Comparison of ENCODE assay signal across 1 fruit fly cellular context in the genomic region with DNA sequence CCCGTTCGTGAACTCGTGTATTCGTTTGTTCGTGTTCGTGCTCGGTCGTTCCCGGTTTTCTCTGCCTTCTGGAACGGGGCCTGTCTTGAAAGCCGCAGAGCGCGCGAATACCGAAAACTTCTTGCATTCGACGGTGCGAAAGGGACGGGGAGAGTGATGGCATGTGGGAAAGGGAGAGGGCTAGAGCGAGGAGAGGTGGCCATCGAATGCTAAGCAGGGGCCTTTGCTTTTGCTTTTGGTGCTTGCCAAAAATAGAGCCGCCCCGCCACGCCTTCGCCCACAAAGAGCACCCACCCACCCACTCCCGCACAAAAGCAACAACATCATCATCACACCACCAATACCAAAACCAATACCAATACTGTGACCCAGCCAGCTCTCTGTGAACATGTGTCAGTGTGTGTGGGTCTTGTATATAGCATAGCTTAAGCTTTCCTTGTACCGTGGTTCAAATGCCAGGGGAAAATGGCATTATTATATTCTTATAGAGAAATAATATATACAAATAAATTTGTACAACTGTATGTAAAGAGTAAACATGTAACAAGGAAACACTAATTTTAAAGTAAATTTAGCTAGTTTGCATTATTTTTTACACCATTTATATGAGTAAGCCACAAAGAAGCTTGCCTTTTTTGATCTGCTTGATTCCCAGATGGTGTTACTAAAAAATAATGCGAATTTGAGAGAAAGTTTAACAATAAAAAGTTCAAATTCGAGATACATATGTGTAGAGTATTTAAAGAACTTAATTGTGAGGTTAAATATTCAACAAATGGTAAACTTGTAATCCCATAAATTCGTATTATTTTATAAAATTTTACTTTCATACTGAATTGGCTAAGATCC.
TF ChIP-seq lines count a peak whose summit lies in the region.

A gene (minus strand): TSS at position 20 of the 849 bp plus-strand sequence.

TF ChIP-seq in whole organism, embryonic, 481 proteins besides CTCF, POLR2A, EP300 and RAD21 (continued from another document and continues in another):
- TF ChIP-seq jigr1 (GFP tag; IDR thresholded peaks at IDR 0.05; lab: Robert Waterston, UW) (0 out of 3 replicates have a peak, but pooled peaks have one; percentile 13), wek (GFP tag; optimal IDR thresholded peaks at IDR 0.05; lab: Kevin White, UChicago) (no peak), chif (GFP tag; optimal IDR thresholded peaks at IDR 0.05; lab: Kevin White, UChicago) (peak; percentile 19 to 75), lab (GFP tag; optimal IDR thresholded peaks at IDR 0.05; lab: Kevin White, UChicago) (peak; percentile 55), luna (GFP tag; optimal IDR thresholded peaks at IDR 0.05; lab: Kevin White, UChicago) (no peak), sna (GFP tag; IDR thresholded peaks at IDR 0.05; lab: Robert Waterston, UW; ENCODE audit: partially characterized antibody) (no peak), CG7372 (GFP tag; IDR thresholded peaks at IDR 0.05; lab: Robert Waterston, UW) (peak; percentile 27; the same call in 1 of the 2 replicates), CG14014 (GFP tag; IDR thresholded peaks at IDR 0.05; lab: Robert Waterston, UW) (0 out of 2 replicates have a peak, but pooled peaks have one; percentile 6), bbx (GFP tag; IDR thresholded peaks at IDR 0.05; lab: Robert Waterston, UW; ENCODE audit: partially characterized antibody) (peak; percentile 49), tap (tag; optimal IDR thresholded peaks at IDR 0.05; lab: Kevin White, UChicago) (peak; percentile 39), slbo (GFP tag; IDR thresholded peaks at IDR 0.05; lab: Robert Waterston, UW) (peak; percentile 50), Nf-YC (tag; optimal IDR thresholded peaks at IDR 0.05; lab: Kevin White, UChicago) (peak; percentile 71), NC2α (GFP tag; optimal IDR thresholded peaks at IDR 0.05; lab: Kevin White, UChicago) (no peak), pzg (GFP tag; optimal IDR thresholded peaks at IDR 0.05; lab: Kevin White, UChicago) (no peak), CG7556 (GFP tag; optimal IDR thresholded peaks at IDR 0.05; lab: Kevin White, UChicago) (peak; percentile 96), CG10959 (GFP tag; IDR thresholded peaks at IDR 0.05; lab: Robert Waterston, UW) (no peak), Hr39 (optimal IDR thresholded peaks at IDR 0.05; lab: Kevin White, UChicago) (no peak), crp (GFP tag; optimal IDR thresholded peaks at IDR 0.05; lab: Kevin White, UChicago) (peak in 1 of 2 experiments; percentile 39), CG17359 (tag; optimal IDR thresholded peaks at IDR 0.05; lab: Kevin White, UChicago) (peak; percentile 70), HLH54F (GFP tag; optimal IDR thresholded peaks at IDR 0.05; lab: Kevin White, UChicago) (peak; percentile 60), Jarid2 (GFP tag; optimal IDR thresholded peaks at IDR 0.05; lab: Kevin White, UChicago) (peak; percentile 55), CG14965 (GFP tag; optimal IDR thresholded peaks at IDR 0.05; lab: Kevin White, UChicago; ENCODE audit: borderline replicate concordance) (no peak), HHEX (GFP tag; optimal IDR thresholded peaks at IDR 0.05; lab: Kevin White, UChicago) (peak; percentile 77), Dbx (GFP tag; IDR thresholded peaks at IDR 0.05; lab: Robert Waterston, UW) (peak; percentile 22; the same call in 1 of the 3 replicates), CG2199 (GFP tag; IDR thresholded peaks at IDR 0.05; lab: Robert Waterston, UW) (no peak), az2 (GFP tag; optimal IDR thresholded peaks at IDR 0.05; lab: Kevin White, UChicago) (peak; percentile 86), CG7357 (GFP tag; IDR thresholded peaks at IDR 0.05; lab: Robert Waterston, UW) (peak; percentile 53; the same call in 2 of the 3 replicates), Neu2 (GFP tag; optimal IDR thresholded peaks at IDR 0.05; lab: Kevin White, UChicago; ENCODE audit: borderline replicate concordance) (no peak), twi (tag; optimal IDR thresholded peaks at IDR 0.05; lab: Kevin White, UChicago) (peak; percentile 71), CG13287 (GFP tag; IDR thresholded peaks at IDR 0.05; lab: Robert Waterston, UW; ENCODE audit: partially characterized antibody) (no peak), ewg (GFP tag; optimal IDR thresholded peaks at IDR 0.05; lab: Kevin White, UChicago) (peak; percentile 61), bab2 (GFP tag; optimal IDR thresholded peaks at IDR 0.05; lab: Kevin White, UChicago) (peak; percentile 63), CG12219 (GFP tag; optimal IDR thresholded peaks at IDR 0.05; lab: Kevin White, UChicago) (peak; percentile 23), cas (GFP tag; IDR thresholded peaks at IDR 0.05; lab: Robert Waterston, UW) (no peak), fu2 (GFP tag; optimal IDR thresholded peaks at IDR 0.05; lab: Kevin White, UChicago) (peak; percentile 12), knrl (GFP tag; IDR thresholded peaks at IDR 0.05; lab: Robert Waterston, UW; ENCODE audit: partially characterized antibody) (no peak), seq (GFP tag; IDR thresholded peaks at IDR 0.05; lab: Robert Waterston, UW) (no peak), peb (GFP tag; IDR thresholded peaks at IDR 0.05; lab: Robert Waterston, UW) (0 out of 2 replicates have a peak, but pooled peaks have one; percentile 9), BtbVII (GFP tag; optimal IDR thresholded peaks at IDR 0.05; lab: Kevin White, UChicago) (peak; percentile 78), nom (GFP tag; optimal IDR thresholded peaks at IDR 0.05; lab: Kevin White, UChicago) (no peak), stc (GFP tag; IDR thresholded peaks at IDR 0.05; lab: Robert Waterston, UW) (no peak), maf-S (GFP tag; optimal IDR thresholded peaks at IDR 0.05; lab: Kevin White, UChicago) (no peak), CG3995 (GFP tag; optimal IDR thresholded peaks at IDR 0.05; lab: Kevin White, UChicago) (peak; percentile 34), tna (GFP tag; IDR thresholded peaks at IDR 0.05; lab: Robert Waterston, UW; ENCODE audit: partially characterized antibody) (no peak), CG15479 (GFP tag; optimal IDR thresholded peaks at IDR 0.05; lab: Kevin White, UChicago) (no peak), CG32772 (GFP tag; IDR thresholded peaks at IDR 0.05; lab: Robert Waterston, UW) (0 out of 2 replicates have a peak, but pooled peaks have one; percentile 44), cg (GFP tag; optimal IDR thresholded peaks at IDR 0.05; lab: Kevin White, UChicago) (peak; percentile 75), Atf6 (GFP tag; IDR thresholded peaks at IDR 0.05; lab: Robert Waterston, UW) (no peak), psq (GFP tag; optimal IDR thresholded peaks at IDR 0.05; lab: Kevin White, UChicago) (no peak), scrt (GFP tag; optimal IDR thresholded peaks at IDR 0.05; lab: Kevin White, UChicago) (peak; percentile 17), CG5953 (GFP tag; IDR thresholded peaks at IDR 0.05; lab: Robert Waterston, UW) (0 out of 2 replicates have a peak, but pooled peaks have one; percentile 9), pfk (GFP tag; optimal IDR thresholded peaks at IDR 0.05; lab: Kevin White, UChicago) (no peak), HLHmδ (GFP tag; optimal IDR thresholded peaks at IDR 0.05; lab: Kevin White, UChicago) (no peak), CG7928 (GFP tag; optimal IDR thresholded peaks at IDR 0.05; lab: Kevin White, UChicago) (peak; percentile 45), D (optimal IDR thresholded peaks at IDR 0.05; lab: Kevin White, UChicago) (no peak), D (GFP tag; optimal IDR thresholded peaks at IDR 0.05; lab: Kevin White, UChicago) (peak; percentile 92), Dad (GFP tag; optimal IDR thresholded peaks at IDR 0.05; lab: Kevin White, UChicago) (peak; percentile 24), Lhr (GFP tag; optimal IDR thresholded peaks at IDR 0.05; lab: Kevin White, UChicago) (peak; percentile 39), Hsf (GFP tag; optimal IDR thresholded peaks at IDR 0.05; lab: Kevin White, UChicago) (peak; percentile 74), chn (GFP tag; optimal IDR thresholded peaks at IDR 0.05; lab: Kevin White, UChicago) (peak; percentile 55), al (GFP tag; IDR thresholded peaks at IDR 0.05; lab: Robert Waterston, UW) (0 out of 2 replicates have a peak, but pooled peaks have one; percentile 24), btn (GFP tag; optimal IDR thresholded peaks at IDR 0.05; lab: Kevin White, UChicago) (no peak), Pdp1 (GFP tag; optimal IDR thresholded peaks at IDR 0.05; lab: Kevin White, UChicago) (peak; percentile 34 to 72), CG8944 (GFP tag; optimal IDR thresholded peaks at IDR 0.05; lab: Kevin White, UChicago) (no peak), tin (GFP tag; optimal IDR thresholded peaks at IDR 0.05; lab: Kevin White, UChicago) (peak; percentile 77), ara (GFP tag; IDR thresholded peaks at IDR 0.05; lab: Robert Waterston, UW) (peak; percentile 24; the same call in 1 of the 2 replicates), hth (optimal IDR thresholded peaks at IDR 0.05; lab: Kevin White, UChicago) (no peak), CG2712 (tag; optimal IDR thresholded peaks at IDR 0.05; lab: Kevin White, UChicago) (peak; percentile 81), CG2202 (tag; optimal IDR thresholded peaks at IDR 0.05; lab: Kevin White, UChicago) (peak; percentile 70), CG13424 (tag; optimal IDR thresholded peaks at IDR 0.05; lab: Kevin White, UChicago) (peak; percentile 84), ase (GFP tag; IDR thresholded peaks at IDR 0.05; lab: Robert Waterston, UW) (peak; percentile 16; the same call in 2 of the 3 replicates), CG2129 (GFP tag; IDR thresholded peaks at IDR 0.05; lab: Robert Waterston, UW; ENCODE audit: partially characterized antibody) (no peak), gcm (GFP tag; optimal IDR thresholded peaks at IDR 0.05; lab: Kevin White, UChicago) (peak; percentile 36), H15 (GFP tag; IDR thresholded peaks at IDR 0.05; lab: Robert Waterston, UW) (no peak; the same call in 1 of the 3 replicates), mld (GFP tag; IDR thresholded peaks at IDR 0.05; lab: Robert Waterston, UW; ENCODE audit: partially characterized antibody) (no peak), ci (GFP tag; IDR thresholded peaks at IDR 0.05; lab: Robert Waterston, UW) (no peak; the same call in 2 of the 3 replicates), CG3065 (GFP tag; optimal IDR thresholded peaks at IDR 0.05; lab: Kevin White, UChicago) (peak; percentile 17), CG3163 (GFP tag; optimal IDR thresholded peaks at IDR 0.05; lab: Kevin White, UChicago) (no peak), mam (GFP tag; optimal IDR thresholded peaks at IDR 0.05; lab: Kevin White, UChicago) (peak; percentile 50), ato (GFP tag; IDR thresholded peaks at IDR 0.05; lab: Robert Waterston, UW; ENCODE audit: partially characterized antibody) (no peak), rib (GFP tag; IDR thresholded peaks at IDR 0.05; lab: Robert Waterston, UW) (peak; percentile 60; the same call in 1 of the 2 replicates), Blimp-1 (GFP tag; optimal IDR thresholded peaks at IDR 0.05; lab: Kevin White, UChicago) (peak; percentile 68), gce (GFP tag; IDR thresholded peaks at IDR 0.05; lab: Robert Waterston, UW) (0 out of 3 replicates have a peak, but pooled peaks have one; percentile 14), CG11695 (GFP tag; IDR thresholded peaks at IDR 0.05; lab: Robert Waterston, UW) (peak; percentile 72; the same call in 2 of the 3 replicates), CG10431 (GFP tag; optimal IDR thresholded peaks at IDR 0.05; lab: Kevin White, UChicago) (peak; percentile 79), CG43689 (GFP tag; IDR thresholded peaks at IDR 0.05; lab: Robert Waterston, UW) (peak; percentile 40; the same call in 1 of the 2 replicates), Mad (GFP tag; optimal IDR thresholded peaks at IDR 0.05; lab: Kevin White, UChicago) (peak; percentile 56), caup (GFP tag; optimal IDR thresholded peaks at IDR 0.05; lab: Kevin White, UChicago; ENCODE audit: severe bottlenecking) (peak; percentile 73), CG17361 (GFP tag; IDR thresholded peaks at IDR 0.05; lab: Robert Waterston, UW) (peak; percentile 98), sima (GFP tag; optimal IDR thresholded peaks at IDR 0.05; lab: Kevin White, UChicago) (no peak), CG14050 (GFP tag; IDR thresholded peaks at IDR 0.05; lab: Robert Waterston, UW) (peak; percentile 31; the same call in 2 of the 3 replicates), Fer1 (GFP tag; optimal IDR thresholded peaks at IDR 0.05; lab: Kevin White, UChicago) (peak; percentile 60), CG6175 (GFP tag; IDR thresholded peaks at IDR 0.05; lab: Robert Waterston, UW) (no peak), Ets65A (GFP tag; lab: Kevin White, UChicago) (no peak), CG11085 (GFP tag; IDR thresholded peaks at IDR 0.05; lab: Robert Waterston, UW) (peak; percentile 37; the same call in 1 of the 2 replicates), CG17829 (tag; optimal IDR thresholded peaks at IDR 0.05; lab: Kevin White, UChicago) (peak; percentile 79), CG13894 (tag; optimal IDR thresholded peaks at IDR 0.05; lab: Kevin White, UChicago) (peak; percentile 76), sug (tag; optimal IDR thresholded peaks at IDR 0.05; lab: Kevin White, UChicago) (peak; percentile 59), CG4854 (GFP tag; optimal IDR thresholded peaks at IDR 0.05; lab: Kevin White, UChicago) (peak; percentile 40), ro (GFP tag; IDR thresholded peaks at IDR 0.05; lab: Robert Waterston, UW) (no peak), shn (GFP tag; optimal IDR thresholded peaks at IDR 0.05; lab: Kevin White, UChicago) (peak; percentile 41), CG5245 (GFP tag; optimal IDR thresholded peaks at IDR 0.05; lab: Kevin White, UChicago) (peak; percentile 59), Atf3 (GFP tag; optimal IDR thresholded peaks at IDR 0.05; lab: Kevin White, UChicago) (peak; percentile 33), CG4424 (GFP tag; optimal IDR thresholded peaks at IDR 0.05; lab: Kevin White, UChicago) (peak; percentile 88), tgo (GFP tag; IDR thresholded peaks at IDR 0.05; lab: Robert Waterston, UW) (peak; percentile 26; the same call in 1 of the 3 replicates), MESR4 (GFP tag; optimal IDR thresholded peaks at IDR 0.05; lab: Kevin White, UChicago) (no peak), amos (GFP tag; IDR thresholded peaks at IDR 0.05; lab: Robert Waterston, UW; ENCODE audit: partially characterized antibody) (0 out of 2 replicates have a peak, but pooled peaks have one; percentile 6), trh (GFP tag; optimal IDR thresholded peaks at IDR 0.05; lab: Kevin White, UChicago) (peak; percentile 50), pb (GFP tag; optimal IDR thresholded peaks at IDR 0.05; lab: Kevin White, UChicago) (no peak), CG8924 (tag; optimal IDR thresholded peaks at IDR 0.05; lab: Kevin White, UChicago) (peak; percentile 82), D19A (tag; optimal IDR thresholded peaks at IDR 0.05; lab: Kevin White, UChicago) (peak; percentile 75), CG12659 (GFP tag; optimal IDR thresholded peaks at IDR 0.05; lab: Kevin White, UChicago) (peak; percentile 87), Ssrp (tag; optimal IDR thresholded peaks at IDR 0.05; lab: Kevin White, UChicago) (peak; percentile 88), fd102C (GFP tag; optimal IDR thresholded peaks at IDR 0.05; lab: Kevin White, UChicago) (no peak), E2f1 (GFP tag; IDR thresholded peaks at IDR 0.05; lab: Robert Waterston, UW) (peak; percentile 29)
